Worm (Caenorhabditis elegans) whole organism, L1 larva: ENCODE measurements around the gene E02C12.8.

Source experiments
- C04F5.9 ChIP-seq: sonication (generic microtip); optimal IDR thresholded peaks from 2 replicates; lab custom pipeline; 2016; ENCODE audit warnings: missing genetic modification characterization, missing compliant biosample characterization
- C16A3.4 ChIP-seq: fragments of 150-350 bp; optimal IDR thresholded peaks from 2 replicates; lab custom pipeline; 2014; ENCODE audit warnings: missing biosample characterization, missing genetic modification characterization
- C34B4.2 ChIP-seq: sonication (generic microtip); optimal IDR thresholded peaks from 2 replicates; lab custom pipeline; 2017; ENCODE audit warnings: mild to moderate bottlenecking, missing genetic modification characterization, missing compliant biosample characterization
- F16B12.6 ChIP-seq: fragments of 150-350 bp; optimal IDR thresholded peaks from 2 replicates; lab custom pipeline; 2014; ENCODE audit warnings: missing biosample characterization, missing genetic modification characterization
- Y116A8C.19 ChIP-seq: sonication (generic microtip); optimal IDR thresholded peaks from 2 replicates; lab custom pipeline; 2016; ENCODE audit warnings: missing compliant biosample characterization, missing genetic modification characterization, borderline replicate concordance
- aly-2 ChIP-seq: fragments of 150-350 bp; optimal IDR thresholded peaks from 2 replicates; lab custom pipeline; 2014; ENCODE audit warnings: missing biosample characterization, missing genetic modification characterization
- blmp-1 ChIP-seq: fragments of 150-350 bp; optimal IDR thresholded peaks from 2 replicates; lab custom pipeline; 2014; ENCODE audit warnings: missing biosample characterization, missing genetic modification characterization
- ceh-63 ChIP-seq: fragments of 200-800 bp; sonication (Bioruptor generic); optimal IDR thresholded peaks from 2 replicates; lab custom pipeline; 2018; ENCODE audit warnings: mild to moderate bottlenecking, missing genetic modification characterization, missing compliant biosample characterization
- ceh-82 ChIP-seq, 3 experiments: fragments of 150-350 bp in 1 of 3; sonication (generic microtip) in 2 of 3; optimal IDR thresholded peaks; 2 replicates each; lab custom pipeline; 2014 to 2017; ENCODE audit warnings: missing biosample characterization in 3 of 3, missing genetic modification characterization in 3 of 3
- ceh-88 ChIP-seq: fragments of 200-800 bp; sonication (Bioruptor generic); IDR thresholded peaks from 2 replicates; pipeline ENCODE4 v1.3.6; 2022; ENCODE audit warnings: missing genetic modification characterization, missing compliant biosample characterization
- ceh-90 ChIP-seq: sonication (generic microtip); optimal IDR thresholded peaks from 2 replicates; lab custom pipeline; 2016; ENCODE audit warnings: missing genetic modification characterization, missing compliant biosample characterization
- dpl-1 ChIP-seq, 3 experiments: fragments of 150-350 bp in 2 of 3; sonication (generic microtip) in 1 of 3; optimal IDR thresholded peaks; 2 replicates each; lab custom pipeline; 2014 to 2017; ENCODE audit warnings: missing biosample characterization in 3 of 3, missing genetic modification characterization in 3 of 3, missing genetic modification reagents in 3 of 3
- dsc-1 ChIP-seq: sonication (generic microtip); optimal IDR thresholded peaks from 2 replicates; lab custom pipeline; 2016; ENCODE audit warnings: mild to moderate bottlenecking, missing genetic modification characterization, missing compliant biosample characterization
- efl-1 ChIP-seq, 4 experiments: fragments of 150-350 bp; optimal IDR thresholded peaks in 3 of 4; peaks in 1 of 4; 1 replicate in 1 of 4; 2 replicates in 3 of 4; lab custom pipeline; 2014; ENCODE audit warnings: missing biosample characterization in 2 of 4, missing genetic modification characterization in 2 of 4, missing genetic modification reagents in 2 of 4
- elt-2 ChIP-seq: sonication (generic microtip); optimal IDR thresholded peaks from 2 replicates; lab custom pipeline; 2016; ENCODE audit warnings: missing genetic modification characterization, mild to moderate bottlenecking, inconsistent platforms, missing compliant biosample characterization, missing genetic modification reagents
- elt-3 ChIP-seq, 6 experiments: fragments of 150-350 bp in 1 of 6; sonication (generic microtip); optimal IDR thresholded peaks; 2 replicates each; lab custom pipeline; 2017 to 2018; ENCODE audit warnings: missing biosample characterization in 6 of 6, missing genetic modification characterization in 6 of 6, inconsistent platforms in 1 of 6
- fkh-10 ChIP-seq: sonication (generic microtip); optimal IDR thresholded peaks from 2 replicates; lab custom pipeline; 2017; ENCODE audit warnings: missing biosample characterization, missing genetic modification reagents, missing genetic modification characterization
- fkh-4 ChIP-seq: sonication (generic microtip); optimal IDR thresholded peaks from 2 replicates; lab custom pipeline; 2016; ENCODE audit warnings: missing compliant biosample characterization, missing genetic modification characterization, borderline replicate concordance
- fkh-8 ChIP-seq: sonication (generic microtip); optimal IDR thresholded peaks from 2 replicates; lab custom pipeline; 2016; ENCODE audit warnings: mild to moderate bottlenecking, missing genetic modification characterization, missing compliant biosample characterization
- fos-1 ChIP-seq: fragments of 150-350 bp; optimal IDR thresholded peaks from 2 replicates; lab custom pipeline; 2014; ENCODE audit warnings: missing biosample characterization, missing genetic modification characterization
- grh-1 ChIP-seq: fragments of 200-800 bp; sonication (Bioruptor generic); IDR thresholded peaks from 2 replicates; pipeline ENCODE4 v1.3.6; 2022; ENCODE audit warnings: missing genetic modification reagents, missing genetic modification characterization, missing compliant biosample characterization
- hlh-17 ChIP-seq: fragments of 200-800 bp; sonication (Bioruptor generic); optimal IDR thresholded peaks from 2 replicates; lab custom pipeline; 2018; ENCODE audit warnings: missing genetic modification characterization, mild to moderate bottlenecking, missing compliant biosample characterization, moderate library complexity, borderline replicate concordance
- hpl-2 ChIP-seq: fragments of 150-350 bp; optimal IDR thresholded peaks from 2 replicates; lab custom pipeline; 2014; ENCODE audit warnings: missing biosample characterization, missing genetic modification reagents, missing genetic modification characterization
- irx-1 ChIP-seq: sonication (generic microtip); optimal IDR thresholded peaks from 2 replicates; lab custom pipeline; 2016; ENCODE audit warnings: missing genetic modification characterization, missing compliant biosample characterization
- isw-1 ChIP-seq: fragments of 200-800 bp; sonication (Bioruptor generic); IDR thresholded peaks from 2 replicates; pipeline ENCODE4 v1.3.6; 2022; ENCODE audit warnings: missing genetic modification characterization, missing compliant biosample characterization
- jun-1 ChIP-seq: fragments of 150-350 bp; optimal IDR thresholded peaks from 2 replicates; lab custom pipeline; 2014; ENCODE audit warnings: missing biosample characterization, missing genetic modification reagents, missing genetic modification characterization
- lin-13 ChIP-seq: fragments of 150-350 bp; optimal IDR thresholded peaks from 2 replicates; lab custom pipeline; 2014; ENCODE audit warnings: missing biosample characterization, missing genetic modification reagents, missing genetic modification characterization
- lin-14 ChIP-seq: fragments of 200-800 bp; sonication (Bioruptor generic); optimal IDR thresholded peaks from 2 replicates; lab custom pipeline; 2018; ENCODE audit warnings: mild to moderate bottlenecking, missing genetic modification characterization, moderate library complexity, missing compliant biosample characterization
- lin-39 ChIP-seq: fragments of 150-350 bp; optimal IDR thresholded peaks from 2 replicates; lab custom pipeline; 2014; ENCODE audit warnings: missing biosample characterization, missing genetic modification reagents, missing genetic modification characterization
- lsy-2 ChIP-seq, 2 experiments: fragments of 150-350 bp; optimal IDR thresholded peaks; 2 replicates each; lab custom pipeline; 2014; ENCODE audit warnings: missing biosample characterization in 2 of 2, missing genetic modification characterization in 2 of 2
- mep-1 ChIP-seq: fragments of 150-350 bp; optimal IDR thresholded peaks from 2 replicates; lab custom pipeline; 2014; ENCODE audit warnings: missing biosample characterization, missing genetic modification characterization
- nhr-11 ChIP-seq: fragments of 150-350 bp; optimal IDR thresholded peaks from 2 replicates; lab custom pipeline; 2014; ENCODE audit warnings: missing biosample characterization, missing genetic modification characterization
- nhr-12 ChIP-seq: sonication (generic microtip); optimal IDR thresholded peaks from 2 replicates; lab custom pipeline; 2017; ENCODE audit warnings: missing biosample characterization, missing genetic modification characterization
- nhr-19 ChIP-seq: fragments of 200-800 bp; sonication (Bioruptor generic); conservative IDR thresholded peaks from 2 replicates; pipeline ENCODE4 v1.3.6; 2022; ENCODE audit warnings: missing genetic modification characterization, missing compliant biosample characterization
- nhr-20 ChIP-seq: sonication (generic microtip); optimal IDR thresholded peaks from 2 replicates; lab custom pipeline; 2016; ENCODE audit warnings: mild to moderate bottlenecking, missing genetic modification characterization, missing compliant biosample characterization
- nhr-237 ChIP-seq: fragments of 150-350 bp; optimal IDR thresholded peaks from 2 replicates; lab custom pipeline; 2014; ENCODE audit warnings: missing biosample characterization, missing genetic modification characterization
- nhr-28 ChIP-seq: fragments of 150-350 bp; optimal IDR thresholded peaks from 2 replicates; lab custom pipeline; 2014; ENCODE audit warnings: missing biosample characterization, missing genetic modification characterization
- nhr-47 ChIP-seq: sonication (generic microtip); optimal IDR thresholded peaks from 2 replicates; lab custom pipeline; 2016; ENCODE audit warnings: mild to moderate bottlenecking, missing genetic modification characterization, moderate library complexity, missing compliant biosample characterization
- nhr-76 ChIP-seq: sonication (generic microtip); optimal IDR thresholded peaks from 2 replicates; lab custom pipeline; 2017; ENCODE audit warnings: missing biosample characterization, missing genetic modification characterization
- nhr-90 ChIP-seq: sonication (generic microtip); optimal IDR thresholded peaks from 2 replicates; lab custom pipeline; 2016; ENCODE audit warnings: mild to moderate bottlenecking, missing genetic modification characterization, missing compliant biosample characterization; ENCODE audit not compliant: poor library complexity
- pax-3 ChIP-seq: fragments of 200-800 bp; sonication (Bioruptor generic); optimal IDR thresholded peaks from 2 replicates; lab custom pipeline; 2018; ENCODE audit warnings: mild to moderate bottlenecking, missing genetic modification characterization, moderate library complexity, missing compliant biosample characterization
- pqm-1 ChIP-seq: sonication (generic microtip); optimal IDR thresholded peaks from 3 replicates; lab custom pipeline; 2017; ENCODE audit warnings: missing biosample characterization, missing genetic modification characterization
- rnt-1 ChIP-seq: sonication (generic microtip); optimal IDR thresholded peaks from 2 replicates; lab custom pipeline; 2016; ENCODE audit warnings: mild to moderate bottlenecking, missing genetic modification characterization, moderate library complexity, missing compliant biosample characterization
- snpc-4 ChIP-seq: fragments of 150-350 bp; optimal IDR thresholded peaks from 2 replicates; lab custom pipeline; 2014; ENCODE audit warnings: missing biosample characterization, missing genetic modification characterization
- snu-23 ChIP-seq: sonication (generic microtip); optimal IDR thresholded peaks from 2 replicates; lab custom pipeline; 2016; ENCODE audit warnings: missing genetic modification characterization, missing compliant biosample characterization
- tlp-1 ChIP-seq: fragments of 150-350 bp; optimal IDR thresholded peaks from 2 replicates; lab custom pipeline; 2014; ENCODE audit warnings: missing biosample characterization, missing genetic modification characterization
- unc-130 ChIP-seq: fragments of 150-350 bp; optimal IDR thresholded peaks from 2 replicates; lab custom pipeline; 2017; ENCODE audit warnings: missing biosample characterization, missing genetic modification characterization, inconsistent platforms
- unc-30 ChIP-seq: sonication (generic microtip); optimal IDR thresholded peaks from 2 replicates; lab custom pipeline; 2017; ENCODE audit warnings: missing biosample characterization, missing genetic modification characterization
- unc-62 ChIP-seq: fragments of 150-350 bp; optimal IDR thresholded peaks from 2 replicates; lab custom pipeline; 2014; ENCODE audit warnings: missing biosample characterization, missing genetic modification reagents, missing genetic modification characterization
- unc-86 ChIP-seq: sonication (generic microtip); optimal IDR thresholded peaks from 2 replicates; lab custom pipeline; 2016; ENCODE audit warnings: missing genetic modification characterization, missing compliant biosample characterization
- unc-98 ChIP-seq: fragments of 200-800 bp; sonication (Bioruptor generic); IDR thresholded peaks from 2 replicates; pipeline ENCODE4 v1.3.6; 2022; ENCODE audit warnings: missing genetic modification characterization, missing compliant biosample characterization
- vab-15 ChIP-seq: sonication (generic microtip); optimal IDR thresholded peaks from 2 replicates; lab custom pipeline; 2017; ENCODE audit warnings: missing genotype, mild to moderate bottlenecking, missing genetic modification characterization, missing compliant biosample characterization
- xbp-1 ChIP-seq: sonication (generic microtip); optimal IDR thresholded peaks from 2 replicates; lab custom pipeline; 2016; ENCODE audit warnings: missing genetic modification characterization, missing compliant biosample characterization
- zag-1 ChIP-seq: fragments of 150-350 bp; optimal IDR thresholded peaks from 2 replicates; lab custom pipeline; 2014; ENCODE audit warnings: missing biosample characterization, missing genetic modification characterization

Gene E02C12.8

ce11 chrV:9391959-9392358 lies 18.5 kb upstream of the E02C12.8 start:
- TF ChIP-seq ceh-90 (tag; lab: Kevin White, UChicago) (no peak), unc-62 (GFP tag; lab: Kevin White, UChicago) (no peak), blmp-1 (tag; lab: Kevin White, UChicago) (no peak), nhr-20 (no peak), elt-2 (tag; lab: Kevin White, UChicago) (no peak), unc-98 (GFP tag; lab: Robert Waterston, UW) (no peak), lin-13 (GFP tag; lab: Kevin White, UChicago) (no peak), lin-39 (tag; lab: Kevin White, UChicago) (no peak), fkh-8 (no peak), unc-130 (tag; lab: Kevin White, UChicago) (no peak), C16A3.4 (tag; lab: Kevin White, UChicago) (no peak), ceh-82 (tag; optimal IDR thresholded peaks at IDR 0.05; lab: Kevin White, UChicago) (no peak), nhr-28 (tag; lab: Kevin White, UChicago) (no peak), aly-2 (tag; lab: Kevin White, UChicago) (no peak), jun-1 (no peak), snu-23 (GFP tag; lab: Kevin White, UChicago) (peak; percentile 22), hlh-17 (GFP tag; lab: Kevin White, UChicago) (no peak), ceh-63 (GFP tag; lab: Kevin White, UChicago) (no peak), isw-1 (GFP tag; lab: Robert Waterston, UW) (no peak), fkh-10 (no peak), unc-86 (tag; lab: Kevin White, UChicago) (no peak), lsy-2 (tag; optimal IDR thresholded peaks at IDR 0.05; lab: Kevin White, UChicago) (no peak), ceh-88 (GFP tag; lab: Robert Waterston, UW) (no peak), nhr-76 (tag; lab: Kevin White, UChicago) (no peak), efl-1 (optimal IDR thresholded peaks at IDR 0.05; lab: Kevin White, UChicago) (peak in 1 of 2 experiments; percentile 25), efl-1 (GFP tag; optimal IDR thresholded peaks at IDR 0.05 in 1 of 2; lab: Kevin White, UChicago) (no peak), C34B4.2 (tag; lab: Kevin White, UChicago) (no peak), C04F5.9 (tag; lab: Kevin White, UChicago) (no peak), unc-30 (no peak), nhr-237 (tag; lab: Kevin White, UChicago) (no peak), fkh-4 (tag; lab: Kevin White, UChicago) (no peak), F16B12.6 (no peak), dsc-1 (tag; lab: Kevin White, UChicago) (no peak), irx-1 (no peak), dpl-1 (GFP tag; optimal IDR thresholded peaks at IDR 0.05; lab: Kevin White, UChicago) (no peak), elt-3 (tag; optimal IDR thresholded peaks at IDR 0.05; lab: Kevin White, UChicago) (no peak), zag-1 (tag; lab: Kevin White, UChicago) (no peak), pax-3 (no peak), nhr-47 (tag; lab: Kevin White, UChicago) (peak; percentile 32), fos-1 (tag; lab: Kevin White, UChicago) (no peak), snpc-4 (tag; lab: Kevin White, UChicago) (peak; percentile 97), nhr-90 (tag; lab: Kevin White, UChicago) (no peak), hpl-2 (GFP tag; lab: Kevin White, UChicago) (no peak), lin-14 (GFP tag; lab: Kevin White, UChicago) (peak; percentile 20), xbp-1 (no peak), Y116A8C.19 (tag; lab: Kevin White, UChicago) (no peak), tlp-1 (tag; lab: Kevin White, UChicago) (no peak), vab-15 (tag; lab: Kevin White, UChicago) (no peak), grh-1 (GFP tag; lab: Robert Waterston, UW) (0 out of 2 replicates have a peak, but pooled peaks have one; percentile 15), nhr-11 (tag; lab: Kevin White, UChicago) (no peak), pqm-1 (tag; lab: Kevin White, UChicago) (no peak), nhr-19 (GFP tag; lab: Robert Waterston, UW) (peak; percentile 36; the same call in 1 of the 2 replicates), mep-1 (tag; lab: Kevin White, UChicago) (no peak), nhr-12 (tag; lab: Kevin White, UChicago) (no peak), rnt-1 (tag; lab: Kevin White, UChicago) (peak; percentile 47)
